Fruit fly (Drosophila melanogaster) whole organism, embryonic: ENCODE data around the gene CG17187.

ENCODE experiments used
- CG10431 ChIP-seq: fragments of 200-800 bp; sonication (Bioruptor generic); optimal IDR thresholded peaks from 3 replicates; lab custom pipeline; 2018; ENCODE audit warnings: missing biosample characterization, mild to moderate bottlenecking, missing genetic modification characterization
- CG11093 ChIP-seq: fragments of 200-800 bp; sonication (Bioruptor generic); IDR thresholded peaks from 3 replicates; pipeline ENCODE4 v1.3.6; 2022; ENCODE audit warnings: missing biosample characterization, missing genetic modification characterization
- CG11723 ChIP-seq: fragments of 200-800 bp; sonication (Bioruptor generic); optimal IDR thresholded peaks from 2 replicates; lab custom pipeline; 2017; ENCODE audit warnings: missing biosample characterization, mild to moderate bottlenecking, missing genetic modification characterization
- CG12659 ChIP-seq: fragments of 200-800 bp; sonication (Bioruptor generic); optimal IDR thresholded peaks from 3 replicates; lab custom pipeline; 2017; ENCODE audit warnings: mild to moderate bottlenecking, missing biosample characterization, missing genetic modification reagents, missing genetic modification characterization
- CG14014 ChIP-seq: fragments of 200-800 bp; sonication (Bioruptor generic); IDR thresholded peaks from 2 replicates; pipeline ENCODE4 v1.3.6; 2022; ENCODE audit warnings: missing biosample characterization, missing genetic modification characterization
- CG15601 ChIP-seq: fragments of 200-800 bp; sonication (Bioruptor generic); optimal IDR thresholded peaks from 3 replicates; lab custom pipeline; 2019; ENCODE audit warnings: missing biosample characterization, mild to moderate bottlenecking, missing genetic modification characterization, moderate library complexity
- CG17359 ChIP-seq: fragments of 200-800 bp; sonication (Bioruptor generic); optimal IDR thresholded peaks from 3 replicates; lab custom pipeline; 2018; ENCODE audit warnings: missing biosample characterization, mild to moderate bottlenecking, missing genetic modification characterization, moderate library complexity
- CG17912 ChIP-seq: fragments of 200-800 bp; sonication (Bioruptor generic); optimal IDR thresholded peaks from 2 replicates; lab custom pipeline; 2018; ENCODE audit warnings: missing biosample characterization, mild to moderate bottlenecking, missing genetic modification characterization
- CG2712 ChIP-seq: fragments of 200-800 bp; optimal IDR thresholded peaks from 3 replicates; lab custom pipeline; 2019; ENCODE audit warnings: missing biosample characterization, mild to moderate bottlenecking, missing genetic modification characterization, moderate library complexity
- CG2889 ChIP-seq: fragments of 200-800 bp; sonication (Bioruptor generic); IDR thresholded peaks from 3 replicates; pipeline ENCODE4 v1.3.6; 2022; ENCODE audit warnings: missing biosample characterization, missing genetic modification characterization
- CG33557 ChIP-seq: fragments of 200-800 bp; sonication (Bioruptor generic); optimal IDR thresholded peaks from 2 replicates; lab custom pipeline; 2019; ENCODE audit warnings: missing biosample characterization, mild to moderate bottlenecking, missing genetic modification characterization, moderate library complexity
- CG3726 ChIP-seq: fragments of 200-800 bp; sonication (Bioruptor generic); IDR thresholded peaks from 3 replicates; pipeline ENCODE4, ENCODE4 v1.3.6; 2022; ENCODE audit warnings: missing biosample characterization, missing genetic modification characterization
- CG3838 ChIP-seq: fragments of 200-800 bp; sonication (Bioruptor generic); optimal IDR thresholded peaks from 3 replicates; lab custom pipeline; 2016; ENCODE audit warnings: missing biosample characterization, missing genetic modification characterization
- CG4617 ChIP-seq: fragments of 200-800 bp; sonication (Bioruptor generic); optimal IDR thresholded peaks from 3 replicates; lab custom pipeline; 2016; ENCODE audit warnings: missing biosample characterization, missing genetic modification characterization, borderline replicate concordance
- CG4707 ChIP-seq: fragments of 200-800 bp; sonication (Bioruptor generic); optimal IDR thresholded peaks from 2 replicates; lab custom pipeline; 2018; ENCODE audit warnings: missing biosample characterization, mild to moderate bottlenecking, missing genetic modification characterization, moderate library complexity
- CG6175 ChIP-seq: fragments of 200-800 bp; sonication (Bioruptor generic); IDR thresholded peaks from 3 replicates; pipeline ENCODE4 v1.3.6; 2022; ENCODE audit warnings: missing biosample characterization, missing genetic modification characterization
- CG7745 ChIP-seq: fragments of 200-800 bp; sonication (Bioruptor generic); optimal IDR thresholded peaks from 2 replicates; lab custom pipeline; 2018; ENCODE audit warnings: missing biosample characterization, mild to moderate bottlenecking, missing genetic modification characterization, moderate library complexity
- CG7839 ChIP-seq: fragments of 200-800 bp; sonication (Bioruptor generic); optimal IDR thresholded peaks from 3 replicates; lab custom pipeline; 2018; ENCODE audit warnings: missing biosample characterization, mild to moderate bottlenecking, missing genetic modification characterization, moderate library complexity
- CG8281 ChIP-seq: fragments of 200-800 bp; sonication (Bioruptor generic); optimal IDR thresholded peaks from 2 replicates; lab custom pipeline; 2018; ENCODE audit warnings: missing biosample characterization, mild to moderate bottlenecking, missing genetic modification characterization, moderate library complexity
- CG9932 ChIP-seq: fragments of 200-800 bp; sonication (Bioruptor generic); IDR thresholded peaks from 2 replicates; pipeline ENCODE4 v1.3.6; 2022; ENCODE audit warnings: missing biosample characterization, missing genetic modification characterization
- Camta ChIP-seq: fragments of 200-800 bp; sonication (Bioruptor generic); optimal IDR thresholded peaks from 2 replicates; lab custom pipeline; 2016; ENCODE audit warnings: missing biosample characterization, missing genetic modification characterization
- H15 ChIP-seq: fragments of 200-800 bp; sonication (Bioruptor generic); IDR thresholded peaks from 3 replicates; pipeline ENCODE4 v1.3.6; 2022; ENCODE audit warnings: missing biosample characterization, missing genetic modification characterization
- Hr78 ChIP-seq, 2 experiments: fragments of 200-800 bp in 1 of 2; fragments of >200 bp in 1 of 2; sonication (Bioruptor generic) in 1 of 2; optimal IDR thresholded peaks; 2 replicates each; lab custom pipeline; 2017 to 2019; ENCODE audit warnings: missing biosample characterization in 2 of 2, missing genetic modification characterization in 2 of 2, mild to moderate bottlenecking in 1 of 2, moderate library complexity in 1 of 2
- NC2α ChIP-seq: fragments of 200-800 bp; sonication (Bioruptor generic); optimal IDR thresholded peaks from 2 replicates; lab custom pipeline; 2016; ENCODE audit warnings: missing biosample characterization, missing genetic modification characterization
- Ptx1 ChIP-seq: fragments of 200-800 bp; sonication (Bioruptor generic); IDR thresholded peaks from 2 replicates; pipeline ENCODE4 v1.3.6; 2022; ENCODE audit warnings: missing biosample characterization, missing genetic modification characterization
- Side ChIP-seq: fragments of 200-800 bp; sonication (Bioruptor generic); optimal IDR thresholded peaks from 2 replicates; lab custom pipeline; 2016; ENCODE audit warnings: missing biosample characterization, missing genetic modification characterization
- ab ChIP-seq: fragments of 200-800 bp; sonication (Bioruptor generic); optimal IDR thresholded peaks from 2 replicates; lab custom pipeline; 2016; ENCODE audit warnings: missing biosample characterization, missing genetic modification characterization
- bowl ChIP-seq: fragments of 200-800 bp; sonication (Bioruptor generic); IDR thresholded peaks from 2 replicates; pipeline ENCODE4 v1.3.6; 2022; ENCODE audit warnings: missing biosample characterization, missing genetic modification characterization
- ci ChIP-seq: fragments of 200-800 bp; sonication (Bioruptor generic); IDR thresholded peaks from 3 replicates; pipeline ENCODE4 v1.3.6; 2022; ENCODE audit warnings: missing biosample characterization, missing genetic modification characterization
- cwo ChIP-seq: fragments of 200-800 bp; sonication (Bioruptor generic); optimal IDR thresholded peaks from 3 replicates; lab custom pipeline; 2017; ENCODE audit warnings: missing biosample characterization, missing genetic modification characterization, mild to moderate bottlenecking, moderate library complexity, missing genetic modification reagents
- dm ChIP-seq: fragments of 200-800 bp; sonication (Bioruptor generic); optimal IDR thresholded peaks from 3 replicates; lab custom pipeline; 2016; ENCODE audit warnings: missing biosample characterization, missing genetic modification characterization
- dysf ChIP-seq: fragments of 200-800 bp; sonication (Bioruptor generic); IDR thresholded peaks from 3 replicates; pipeline ENCODE4 v1.3.6; 2022; ENCODE audit warnings: missing biosample characterization, missing genetic modification characterization
- emc ChIP-seq: fragments of 200-800 bp; sonication (Bioruptor generic); optimal IDR thresholded peaks from 2 replicates; lab custom pipeline; 2016; ENCODE audit warnings: missing biosample characterization, missing genetic modification characterization
- esg ChIP-seq: fragments of 200-800 bp; sonication (Bioruptor generic); conservative IDR thresholded peaks from 2 replicates; pipeline ENCODE4 v1.3.6; 2022; ENCODE audit warnings: missing biosample characterization, missing genetic modification characterization
- gcm2 ChIP-seq: fragments of 200-800 bp; sonication (Bioruptor generic); optimal IDR thresholded peaks from 2 replicates; lab custom pipeline; 2016; ENCODE audit warnings: missing biosample characterization, missing genetic modification characterization
- grn ChIP-seq: fragments of 200-800 bp; sonication (Bioruptor generic); optimal IDR thresholded peaks from 3 replicates; lab custom pipeline; 2017; ENCODE audit warnings: missing biosample characterization, missing genetic modification characterization
- hbn ChIP-seq: fragments of 200-800 bp; sonication (Bioruptor generic); IDR thresholded peaks from 2 replicates; pipeline ENCODE4 v1.3.6; 2022; ENCODE audit warnings: missing biosample characterization, missing genetic modification characterization; ENCODE audit not compliant: partially characterized antibody
- lab ChIP-seq: fragments of 200-800 bp; sonication (Bioruptor generic); optimal IDR thresholded peaks from 3 replicates; lab custom pipeline; 2017; ENCODE audit warnings: missing biosample characterization, missing genetic modification characterization, mild to moderate bottlenecking, moderate library complexity, missing genetic modification reagents
- mirr ChIP-seq: fragments of 200-800 bp; sonication (Bioruptor generic); optimal IDR thresholded peaks from 3 replicates; lab custom pipeline; 2018; ENCODE audit warnings: missing biosample characterization, mild to moderate bottlenecking, missing genetic modification characterization
- nmo ChIP-seq: fragments of 200-800 bp; sonication (Bioruptor generic); optimal IDR thresholded peaks from 2 replicates; lab custom pipeline; 2018; ENCODE audit warnings: missing biosample characterization, mild to moderate bottlenecking, missing genetic modification characterization, moderate library complexity
- nom ChIP-seq: fragments of 200-800 bp; sonication (Bioruptor generic); optimal IDR thresholded peaks from 2 replicates; lab custom pipeline; 2017; ENCODE audit warnings: missing biosample characterization, missing genetic modification characterization, mild to moderate bottlenecking, moderate library complexity, missing genetic modification reagents
- pzg ChIP-seq: fragments of 200-800 bp; sonication (Bioruptor generic); optimal IDR thresholded peaks from 3 replicates; lab custom pipeline; 2018; ENCODE audit warnings: missing biosample characterization, mild to moderate bottlenecking, missing genetic modification characterization, moderate library complexity
- so ChIP-seq: fragments of 200-800 bp; sonication (Bioruptor generic); IDR thresholded peaks from 3 replicates; pipeline ENCODE4 v1.3.6; 2022; ENCODE audit warnings: missing biosample characterization, missing genetic modification characterization
- stwl ChIP-seq: fragments of 200-800 bp; sonication (Bioruptor generic); optimal IDR thresholded peaks from 3 replicates; lab custom pipeline; 2018; ENCODE audit warnings: missing biosample characterization, mild to moderate bottlenecking, missing genetic modification characterization, moderate library complexity
- sug ChIP-seq: fragments of 200-800 bp; optimal IDR thresholded peaks from 2 replicates; lab custom pipeline; 2019; ENCODE audit warnings: missing biosample characterization, mild to moderate bottlenecking, missing genetic modification characterization, moderate library complexity
- trh ChIP-seq: fragments of 200-800 bp; sonication (Bioruptor generic); optimal IDR thresholded peaks from 2 replicates; lab custom pipeline; 2016; ENCODE audit warnings: missing biosample characterization, missing genetic modification characterization
- usp ChIP-seq: fragments of >200 bp; optimal IDR thresholded peaks from 2 replicates; lab custom pipeline; 2017; ENCODE audit warnings: missing biosample characterization, missing genetic modification characterization
- wor ChIP-seq: fragments of 200-800 bp; sonication (Bioruptor generic); IDR thresholded peaks from 2 replicates; pipeline ENCODE4 v1.3.6; 2022; ENCODE audit warnings: missing biosample characterization, missing genetic modification characterization
- yki ChIP-seq: fragments of >200 bp; optimal IDR thresholded peaks from 3 replicates; lab custom pipeline; 2018
- zen2 ChIP-seq: fragments of 200-800 bp; sonication (Bioruptor generic); IDR thresholded peaks from 3 replicates; pipeline ENCODE4 v1.3.6; 2022; ENCODE audit warnings: missing biosample characterization, missing genetic modification characterization; ENCODE audit not compliant: partially characterized antibody
- zfh2 ChIP-seq: fragments of 200-800 bp; sonication (Bioruptor generic); optimal IDR thresholded peaks from 2 replicates; lab custom pipeline; 2016; ENCODE audit warnings: missing biosample characterization, missing genetic modification characterization

CG17187 gene

DNA sequence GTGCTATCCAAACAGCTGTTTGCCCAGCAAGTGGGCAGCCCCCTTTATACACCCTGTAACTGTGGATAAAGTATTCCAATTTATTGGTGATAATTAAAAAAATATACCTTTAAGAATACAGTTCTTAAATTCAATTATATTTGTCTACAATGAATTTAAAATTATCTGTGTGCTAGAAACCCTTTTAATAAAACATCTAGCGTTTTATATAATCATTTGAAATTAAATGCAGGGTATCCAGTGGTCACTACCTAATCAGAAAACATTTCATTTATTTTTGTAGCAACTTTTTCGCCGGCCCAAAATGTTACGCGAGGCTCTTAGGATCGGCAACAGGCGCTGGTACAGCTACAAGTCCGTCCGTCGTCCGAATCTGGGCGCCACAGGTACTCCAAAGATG lies 5.2 kb downstream of the CG17187 start, which contains the start of gene CG17726 (continued):
- TF ChIP-seq CG10431 (GFP tag; lab: Kevin White, UChicago), result peak; percentile 91
- peak; percentile 95 for TF ChIP-seq CG3726
- peak; percentile 96 for TF ChIP-seq bowl
- peak; percentile 70 for TF ChIP-seq grn (GFP tag; lab: Kevin White, UChicago)
- peak; percentile 87 for TF ChIP-seq CG6175 (GFP tag; lab: Robert Waterston, UW)
- TF ChIP-seq CG12659 (GFP tag; lab: Kevin White, UChicago), result peak; percentile 98
- no peak for TF ChIP-seq Hr78 (GFP tag; optimal IDR thresholded peaks at IDR 0.05; lab: Kevin White, UChicago)
- TF ChIP-seq CG15601 (tag; lab: Kevin White, UChicago), result peak; percentile 97
- peak; percentile 88 for TF ChIP-seq CG8281
- TF ChIP-seq dysf (GFP tag; lab: Robert Waterston, UW), result peak; percentile 98
- no peak for TF ChIP-seq hbn
- TF ChIP-seq stwl (tag; lab: Kevin White, UChicago), result peak; percentile 80
- TF ChIP-seq cwo (GFP tag; lab: Kevin White, UChicago), result peak; percentile 89
- TF ChIP-seq usp (GFP tag; lab: Kevin White, UChicago), result no peak
- TF ChIP-seq so, result peak; percentile 99
- TF ChIP-seq CG2712 (tag; lab: Kevin White, UChicago), result peak; percentile 99
- peak; percentile 87 for TF ChIP-seq CG11723 (GFP tag; lab: Kevin White, UChicago)
- peak; percentile 95 for TF ChIP-seq Camta
- no peak for TF ChIP-seq yki (lab: Kevin White, UChicago)
- peak; percentile 81 for TF ChIP-seq mirr
- TF ChIP-seq CG17912 (GFP tag; lab: Kevin White, UChicago), result peak; percentile 87
- TF ChIP-seq CG14014 (GFP tag; lab: Robert Waterston, UW), result peak; percentile 98
- peak; percentile 93 for TF ChIP-seq nom (GFP tag; lab: Kevin White, UChicago)
- peak; percentile 99 for TF ChIP-seq CG7839 (tag; lab: Kevin White, UChicago)
- TF ChIP-seq Ptx1 (GFP tag; lab: Robert Waterston, UW), result peak; percentile 98
- peak; percentile 97 for TF ChIP-seq wor
- peak; percentile 27 for TF ChIP-seq ab
- peak; percentile 98 for TF ChIP-seq esg (GFP tag; lab: Robert Waterston, UW)
- TF ChIP-seq Side (GFP tag; lab: Kevin White, UChicago), result peak; percentile 86
- TF ChIP-seq dm (GFP tag; lab: Kevin White, UChicago), result peak; percentile 79
- TF ChIP-seq CG4707 (GFP tag; lab: Kevin White, UChicago), result peak; percentile 92
- TF ChIP-seq gcm2, result peak; percentile 69
- TF ChIP-seq nmo (GFP tag; lab: Kevin White, UChicago), result peak; percentile 99
- TF ChIP-seq lab (GFP tag; lab: Kevin White, UChicago), result no peak
- peak; percentile 99 for TF ChIP-seq ci
- TF ChIP-seq pzg (GFP tag; lab: Kevin White, UChicago), result peak; percentile 24
- peak; percentile 97 for TF ChIP-seq CG2889 (GFP tag; lab: Robert Waterston, UW)
- peak; percentile 95 for TF ChIP-seq CG11093 (GFP tag; lab: Robert Waterston, UW)
- no peak for TF ChIP-seq zen2 (GFP tag; lab: Robert Waterston, UW)
- TF ChIP-seq NC2α (GFP tag; lab: Kevin White, UChicago), result peak; percentile 77
- peak; percentile 97 for TF ChIP-seq H15 (GFP tag; lab: Robert Waterston, UW)
- TF ChIP-seq CG33557 (GFP tag; lab: Kevin White, UChicago), result peak; percentile 97
- peak; percentile 91 for TF ChIP-seq trh (GFP tag; lab: Kevin White, UChicago)
- peak; percentile 85 for TF ChIP-seq CG3838 (GFP tag; lab: Kevin White, UChicago)
- peak; percentile 92 for TF ChIP-seq CG7745 (tag; lab: Kevin White, UChicago)
- TF ChIP-seq zfh2, result peak; percentile 81
- peak; percentile 98 for TF ChIP-seq CG17359 (tag; lab: Kevin White, UChicago)
- peak; percentile 96 for TF ChIP-seq CG9932 (GFP tag; lab: Robert Waterston, UW)
- peak; percentile 95 for TF ChIP-seq sug (tag; lab: Kevin White, UChicago)
- TF ChIP-seq CG4617 (GFP tag; lab: Kevin White, UChicago), result peak; percentile 93
- peak; percentile 54 for TF ChIP-seq emc (GFP tag; lab: Kevin White, UChicago)
